Fruit fly (Drosophila melanogaster): ENCODE measurements around the gene PDZ-GEF.

Gene PDZ-GEF

dm6 chr2L:6343084-6343873 lies 19.7 kb downstream of the PDZ-GEF start (continued):
- peak; percentile 13 for TF ChIP-seq CG7839 (tag; optimal IDR thresholded peaks at IDR 0.05)
- peak; percentile 50 for TF ChIP-seq bbx (GFP tag; IDR thresholded peaks at IDR 0.05; ENCODE audit: partially characterized antibody)
- no peak for TF ChIP-seq HHEX (GFP tag; optimal IDR thresholded peaks at IDR 0.05)
- no peak for TF ChIP-seq CG1602 (GFP tag; optimal IDR thresholded peaks at IDR 0.05)
- TF ChIP-seq CG18262 (tag; optimal IDR thresholded peaks at IDR 0.05), result no peak
- TF ChIP-seq nerfin-1 (tag; optimal IDR thresholded peaks at IDR 0.05), result peak; percentile 68
- no peak for TF ChIP-seq CG4820 (GFP tag; optimal IDR thresholded peaks at IDR 0.05)
- no peak for TF ChIP-seq ham (GFP tag; IDR thresholded peaks at IDR 0.05)
- no peak for TF ChIP-seq CG14014 (GFP tag; IDR thresholded peaks at IDR 0.05)
- no peak for TF ChIP-seq Hand (GFP tag; optimal IDR thresholded peaks at IDR 0.05)
- no peak for TF ChIP-seq usp (GFP tag; optimal IDR thresholded peaks at IDR 0.05)
- no peak for TF ChIP-seq NfI (GFP tag; optimal IDR thresholded peaks at IDR 0.05)
- no peak for TF ChIP-seq dan (GFP tag; IDR thresholded peaks at IDR 0.05)
- TF ChIP-seq CG9215 (GFP tag; IDR thresholded peaks at IDR 0.05), result no peak
- TF ChIP-seq ato (GFP tag; IDR thresholded peaks at IDR 0.05; ENCODE audit: partially characterized antibody), result no peak
- no peak for TF ChIP-seq Chrac-16 (GFP tag; optimal IDR thresholded peaks at IDR 0.05)
- TF ChIP-seq Ssrp (tag; optimal IDR thresholded peaks at IDR 0.05), result no peak
- TF ChIP-seq CG16813 (GFP tag; IDR thresholded peaks at IDR 0.05; ENCODE audit: partially characterized antibody), result no peak
- no peak for TF ChIP-seq CG5953 (GFP tag; IDR thresholded peaks at IDR 0.05)
- no peak for TF ChIP-seq CG17361 (GFP tag; IDR thresholded peaks at IDR 0.05)
- no peak for TF ChIP-seq CG1233 (GFP tag; optimal IDR thresholded peaks at IDR 0.05)
- TF ChIP-seq HLH54F (GFP tag; optimal IDR thresholded peaks at IDR 0.05), result no peak
- peak; percentile 19 for TF ChIP-seq Jarid2 (GFP tag; optimal IDR thresholded peaks at IDR 0.05)
- no peak for TF ChIP-seq da (GFP tag; optimal IDR thresholded peaks at IDR 0.05)
- no peak for TF ChIP-seq CrebB (tag; optimal IDR thresholded peaks at IDR 0.05)
- no peak for TF ChIP-seq slou (GFP tag; optimal IDR thresholded peaks at IDR 0.05)
- TF ChIP-seq sna (GFP tag; IDR thresholded peaks at IDR 0.05; ENCODE audit: partially characterized antibody), result no peak
- no peak for TF ChIP-seq CG10565 (GFP tag; optimal IDR thresholded peaks at IDR 0.05)
- TF ChIP-seq unc-4 (GFP tag; IDR thresholded peaks at IDR 0.05; ENCODE audit: partially characterized antibody), result no peak
- no peak for TF ChIP-seq HLHmδ (GFP tag; optimal IDR thresholded peaks at IDR 0.05)
- no peak for TF ChIP-seq CG4730 (GFP tag; IDR thresholded peaks at IDR 0.05)
- no peak for TF ChIP-seq tna (GFP tag; IDR thresholded peaks at IDR 0.05; ENCODE audit: partially characterized antibody)
- TF ChIP-seq CG34224 (GFP tag; IDR thresholded peaks at IDR 0.05; ENCODE audit: partially characterized antibody), result no peak
- no peak for TF ChIP-seq D (optimal IDR thresholded peaks at IDR 0.05)
- TF ChIP-seq D (GFP tag; optimal IDR thresholded peaks at IDR 0.05), result no peak
- no peak for TF ChIP-seq CG18764 (GFP tag; optimal IDR thresholded peaks at IDR 0.05)
- TF ChIP-seq CG10654 (GFP tag; optimal IDR thresholded peaks at IDR 0.05), result no peak
- no peak for TF ChIP-seq Usf (GFP tag; optimal IDR thresholded peaks at IDR 0.05)
- no peak for TF ChIP-seq Camta (GFP tag; optimal IDR thresholded peaks at IDR 0.05)
- TF ChIP-seq CG10543 (GFP tag; optimal IDR thresholded peaks at IDR 0.05), result peak; percentile 60
- TF ChIP-seq ara (GFP tag; IDR thresholded peaks at IDR 0.05), result no peak
- TF ChIP-seq ac (GFP tag; optimal IDR thresholded peaks at IDR 0.05), result no peak
- no peak for TF ChIP-seq Gug (GFP tag; IDR thresholded peaks at IDR 0.05)
- no peak for TF ChIP-seq wek (GFP tag; optimal IDR thresholded peaks at IDR 0.05)
- TF ChIP-seq btn (GFP tag; optimal IDR thresholded peaks at IDR 0.05), result no peak
- no peak for TF ChIP-seq pnt (GFP tag; optimal IDR thresholded peaks at IDR 0.05)
- no peak for TF ChIP-seq CG7963 (GFP tag; IDR thresholded peaks at IDR 0.05; ENCODE audit: partially characterized antibody)
- no peak for TF ChIP-seq CG11456 (GFP tag; IDR thresholded peaks at IDR 0.05)
- no peak for TF ChIP-seq cato (GFP tag; optimal IDR thresholded peaks at IDR 0.05; ENCODE audit: borderline replicate concordance)

Data from whole organism, embryonic.